Fruit fly (Drosophila melanogaster): Measurements from ENCODE around the gene CG17030.

Gene CG17030

dm6 chr3L:4999447-5000226, 19.1 kb upstream of the CG17030 start (continued):
- no peak for TF ChIP-seq odd (GFP tag; optimal IDR thresholded peaks at IDR 0.05)
- TF ChIP-seq CG7745 (tag; optimal IDR thresholded peaks at IDR 0.05) = peak; percentile 55
- TF ChIP-seq cg (GFP tag; optimal IDR thresholded peaks at IDR 0.05) = peak; percentile 8
- no peak for TF ChIP-seq hbn (GFP tag; IDR thresholded peaks at IDR 0.05; ENCODE audit: partially characterized antibody)
- no peak for TF ChIP-seq CG7987 (GFP tag; optimal IDR thresholded peaks at IDR 0.05)
- no peak for TF ChIP-seq fd96Cb (tag; optimal IDR thresholded peaks at IDR 0.05)
- no peak for TF ChIP-seq Atf6 (GFP tag; IDR thresholded peaks at IDR 0.05)
- no peak for TF ChIP-seq grau (tag; optimal IDR thresholded peaks at IDR 0.05)
- TF ChIP-seq Ada2b (GFP tag; IDR thresholded peaks at IDR 0.05) = no peak
- no peak for TF ChIP-seq Neu2 (GFP tag; optimal IDR thresholded peaks at IDR 0.05; ENCODE audit: borderline replicate concordance)
- TF ChIP-seq wek (GFP tag; optimal IDR thresholded peaks at IDR 0.05) = no peak
- no peak for TF ChIP-seq CG3838 (GFP tag; optimal IDR thresholded peaks at IDR 0.05)
- TF ChIP-seq Nf-YB (GFP tag; optimal IDR thresholded peaks at IDR 0.05) = no peak
- peak in 1 of 2 experiments; percentile 21 for TF ChIP-seq Hr78 (GFP tag; optimal IDR thresholded peaks at IDR 0.05)
- no peak for TF ChIP-seq psq (GFP tag; optimal IDR thresholded peaks at IDR 0.05)
- TF ChIP-seq sens-2 (GFP tag; IDR thresholded peaks at IDR 0.05) = no peak
- TF ChIP-seq CG14965 (GFP tag; optimal IDR thresholded peaks at IDR 0.05; ENCODE audit: borderline replicate concordance) = no peak
- no peak for TF ChIP-seq CG2875 (GFP tag; optimal IDR thresholded peaks at IDR 0.05)
- no peak for TF ChIP-seq CG7839 (tag; optimal IDR thresholded peaks at IDR 0.05)
- no peak for TF ChIP-seq CG7271 (tag; optimal IDR thresholded peaks at IDR 0.05)
- TF ChIP-seq zf30C (GFP tag; optimal IDR thresholded peaks at IDR 0.05) = no peak
- TF ChIP-seq PHDP (tag; optimal IDR thresholded peaks at IDR 0.05) = no peak
- peak; percentile 20 for TF ChIP-seq CG14710 (tag; optimal IDR thresholded peaks at IDR 0.05)
- no peak for TF ChIP-seq mirr (GFP tag; optimal IDR thresholded peaks at IDR 0.05)
- no peak for TF ChIP-seq nau (GFP tag; optimal IDR thresholded peaks at IDR 0.05)
- no peak for TF ChIP-seq CG14441 (GFP tag; IDR thresholded peaks at IDR 0.05)
- TF ChIP-seq ab (GFP tag; optimal IDR thresholded peaks at IDR 0.05) = no peak

- TF ChIP-seq Blimp-1 (GFP tag; optimal IDR thresholded peaks at IDR 0.05) (no peak), CG7928 (GFP tag; optimal IDR thresholded peaks at IDR 0.05) (no peak), CkIIα-i1 (GFP tag; IDR thresholded peaks at IDR 0.05) (no peak), trem (tag; optimal IDR thresholded peaks at IDR 0.05) (no peak), sim (GFP tag; IDR thresholded peaks at IDR 0.05) (no peak), Bteb2 (GFP tag; optimal IDR thresholded peaks at IDR 0.05) (no peak), Hsf (GFP tag; optimal IDR thresholded peaks at IDR 0.05) (no peak), CG4282 (GFP tag; optimal IDR thresholded peaks at IDR 0.05) (no peak)
Observed at dm6 chr3L:4996777-4997176, 16.2 kb upstream of the CG17030 start, which contains the start of gene t-Grip128. t-Grip128 (minus strand) TSS chr3L:4996877.

- peak; percentile 52 for TF ChIP-seq fd102C (GFP tag; optimal IDR thresholded peaks at IDR 0.05)
- TF ChIP-seq HLH54F (GFP tag; optimal IDR thresholded peaks at IDR 0.05) = no peak
- peak; percentile 1 for TF ChIP-seq gem (tag; optimal IDR thresholded peaks at IDR 0.05)
- no peak for TF ChIP-seq Dp (GFP tag; optimal IDR thresholded peaks at IDR 0.05)
- peak; percentile 14 for TF ChIP-seq CG14710 (tag; optimal IDR thresholded peaks at IDR 0.05)
- no peak for TF ChIP-seq CoRest (tag; optimal IDR thresholded peaks at IDR 0.05)
- no peak for TF ChIP-seq chif (GFP tag; optimal IDR thresholded peaks at IDR 0.05)
- no peak for TF ChIP-seq odd (GFP tag; optimal IDR thresholded peaks at IDR 0.05)
- TF ChIP-seq dm (GFP tag; optimal IDR thresholded peaks at IDR 0.05) = no peak
- TF ChIP-seq al (GFP tag; IDR thresholded peaks at IDR 0.05) = no peak
- peak; percentile 33 for TF ChIP-seq ac (GFP tag; optimal IDR thresholded peaks at IDR 0.05)
- no peak for TF ChIP-seq NFAT (GFP tag; IDR thresholded peaks at IDR 0.05)
- TF ChIP-seq CG8478 (optimal IDR thresholded peaks at IDR 0.05) = no peak
- TF ChIP-seq CG11504 (tag; optimal IDR thresholded peaks at IDR 0.05) = no peak
- TF ChIP-seq Doc2 (GFP tag; IDR thresholded peaks at IDR 0.05) = no peak
- TF ChIP-seq HmgZ (tag; optimal IDR thresholded peaks at IDR 0.05) = no peak
Observed at dm6 chr3L:4992126-4992525, 11.6 kb upstream of the CG17030 start.

Data from whole organism, embryonic.